Fruit fly (Drosophila melanogaster) whole organism, embryonic: ENCODE results near the gene CG2712.

ENCODE experiments used
- Ada2b ChIP-seq: fragments of 200-800 bp; sonication (Bioruptor generic); IDR thresholded peaks from 2 replicates; pipeline ENCODE4 v1.3.6; 2022; ENCODE audit warnings: missing biosample characterization, missing genetic modification characterization
- BEAF-32 ChIP-seq: fragments of 200-800 bp; sonication (Bioruptor generic); optimal IDR thresholded peaks from 3 replicates; lab custom pipeline; 2017; ENCODE audit warnings: missing biosample characterization, missing genetic modification characterization, mild to moderate bottlenecking, moderate library complexity, missing genetic modification reagents
- CG11247 ChIP-seq: fragments of 200-800 bp; sonication (Bioruptor generic); IDR thresholded peaks from 2 replicates; pipeline ENCODE4 v1.3.6; 2022; ENCODE audit warnings: missing biosample characterization, missing genetic modification characterization
- CG11398 ChIP-seq: fragments of 200-800 bp; sonication (Bioruptor generic); optimal IDR thresholded peaks from 2 replicates; lab custom pipeline; 2016; ENCODE audit warnings: missing biosample characterization, missing genetic modification characterization
- CG12236 ChIP-seq: fragments of 200-800 bp; sonication (Bioruptor generic); optimal IDR thresholded peaks from 2 replicates; lab custom pipeline; 2016; ENCODE audit warnings: missing biosample characterization, missing genetic modification characterization
- CG12299 ChIP-seq: fragments of 200-800 bp; sonication (Bioruptor generic); optimal IDR thresholded peaks from 2 replicates; lab custom pipeline; 2018; ENCODE audit warnings: missing biosample characterization, mild to moderate bottlenecking, missing genetic modification characterization
- CG12769 ChIP-seq: fragments of 200-800 bp; sonication (Bioruptor generic); optimal IDR thresholded peaks from 2 replicates; lab custom pipeline; 2019; ENCODE audit warnings: missing biosample characterization, mild to moderate bottlenecking, missing genetic modification characterization, moderate library complexity
- CG13894 ChIP-seq: fragments of 200-800 bp; sonication (Bioruptor generic); optimal IDR thresholded peaks from 3 replicates; lab custom pipeline; 2018; ENCODE audit warnings: missing biosample characterization, mild to moderate bottlenecking, missing genetic modification characterization, moderate library complexity
- CG15696 ChIP-seq: fragments of 200-800 bp; sonication (Bioruptor generic); optimal IDR thresholded peaks from 2 replicates; lab custom pipeline; 2019; ENCODE audit warnings: missing biosample characterization, mild to moderate bottlenecking, missing genetic modification characterization, moderate library complexity
- CG1603 ChIP-seq: fragments of 200-800 bp; sonication (Bioruptor generic); optimal IDR thresholded peaks from 2 replicates; lab custom pipeline; 2019; ENCODE audit warnings: missing biosample characterization, mild to moderate bottlenecking, missing genetic modification characterization, moderate library complexity
- CG17802 ChIP-seq: fragments of 200-800 bp; sonication (Bioruptor generic); optimal IDR thresholded peaks from 2 replicates; lab custom pipeline; 2018; ENCODE audit warnings: missing biosample characterization, mild to moderate bottlenecking, missing genetic modification characterization, moderate library complexity
- CG18262 ChIP-seq: fragments of 200-800 bp; optimal IDR thresholded peaks from 3 replicates; lab custom pipeline; 2019; ENCODE audit warnings: missing biosample characterization, mild to moderate bottlenecking, missing genetic modification characterization, moderate library complexity
- CG18599 ChIP-seq: fragments of 200-800 bp; sonication (Bioruptor generic); optimal IDR thresholded peaks from 3 replicates; lab custom pipeline; 2017; ENCODE audit warnings: missing biosample characterization, missing genetic modification characterization, mild to moderate bottlenecking, moderate library complexity, missing genetic modification reagents
- CG2678 ChIP-seq: fragments of 200-800 bp; sonication (Bioruptor generic); optimal IDR thresholded peaks from 3 replicates; lab custom pipeline; 2019; ENCODE audit warnings: missing biosample characterization, mild to moderate bottlenecking, missing genetic modification characterization, moderate library complexity
- CG2875 ChIP-seq: fragments of 200-800 bp; sonication (Bioruptor generic); optimal IDR thresholded peaks from 2 replicates; lab custom pipeline; 2017; ENCODE audit warnings: missing biosample characterization, mild to moderate bottlenecking, missing genetic modification characterization, missing genetic modification reagents
- CG31441 ChIP-seq: fragments of 200-800 bp; sonication (Bioruptor generic); IDR thresholded peaks from 2 replicates; pipeline ENCODE4 v1.3.6; 2022; ENCODE audit warnings: missing biosample characterization, missing genetic modification characterization
- CG3163 ChIP-seq: fragments of 200-800 bp; sonication (Bioruptor generic); optimal IDR thresholded peaks from 3 replicates; lab custom pipeline; 2016; ENCODE audit warnings: missing biosample characterization, missing genetic modification characterization
- CG32772 ChIP-seq: fragments of 200-800 bp; sonication (Bioruptor generic); IDR thresholded peaks from 2 replicates; pipeline ENCODE4 v1.3.6; 2022; ENCODE audit warnings: missing biosample characterization, missing genetic modification characterization
- CG8290 ChIP-seq, 3 experiments: fragments of 200-800 bp; sonication (Bioruptor generic); optimal IDR thresholded peaks; 2 replicates each; lab custom pipeline; 2016 to 2019; ENCODE audit warnings: missing biosample characterization in 3 of 3, missing genetic modification characterization in 3 of 3, mild to moderate bottlenecking in 2 of 3, moderate library complexity in 1 of 3
- CHES-1-like ChIP-seq: fragments of 200-800 bp; sonication (Bioruptor generic); optimal IDR thresholded peaks from 2 replicates; lab custom pipeline; 2016; ENCODE audit warnings: missing biosample characterization, missing genetic modification characterization
- D ChIP-seq, 2 experiments: fragments of 200-800 bp in 1 of 2; fragments of >200 bp in 1 of 2; sonication (Bioruptor generic) in 1 of 2; optimal IDR thresholded peaks; 2 replicates in 1 of 2; 3 replicates in 1 of 2; lab custom pipeline; 2017; ENCODE audit warnings: mild to moderate bottlenecking in 1 of 2, missing biosample characterization in 1 of 2, missing genetic modification characterization in 1 of 2, missing genetic modification reagents in 1 of 2
- Drgx ChIP-seq: fragments of 200-800 bp; sonication (Bioruptor generic); IDR thresholded peaks from 2 replicates; pipeline ENCODE4 v1.3.6; 2022; ENCODE audit warnings: missing biosample characterization, missing genetic modification characterization
- Gug ChIP-seq: fragments of 200-800 bp; sonication (Bioruptor generic); IDR thresholded peaks from 4 replicates; pipeline ENCODE4 v1.3.6; 2022; ENCODE audit warnings: missing biosample characterization, missing genetic modification characterization
- HmgD ChIP-seq: fragments of 200-800 bp; sonication (Bioruptor generic); optimal IDR thresholded peaks from 3 replicates; lab custom pipeline; 2016; ENCODE audit warnings: missing biosample characterization, missing genetic modification characterization
- Neu2 ChIP-seq: fragments of 200-800 bp; sonication (Bioruptor generic); optimal IDR thresholded peaks from 3 replicates; lab custom pipeline; 2016; ENCODE audit warnings: missing biosample characterization, missing genetic modification characterization, borderline replicate concordance
- Pdp1 ChIP-seq, 2 experiments: fragments of 200-800 bp; sonication (Bioruptor generic); optimal IDR thresholded peaks; 3 replicates each; lab custom pipeline; 2016; ENCODE audit warnings: missing biosample characterization in 2 of 2, missing genetic modification characterization in 2 of 2, mild to moderate bottlenecking in 1 of 2, moderate library complexity in 1 of 2
- Rx ChIP-seq: fragments of 200-800 bp; sonication (Bioruptor generic); IDR thresholded peaks from 2 replicates; pipeline ENCODE4 v1.3.6; 2022; ENCODE audit warnings: missing biosample characterization, missing genetic modification characterization
- Trl ChIP-seq, 3 experiments: fragments of >200 bp in 2 of 3; fragments of 200-800 bp in 1 of 3; sonication (Bioruptor generic) in 1 of 3; optimal IDR thresholded peaks; 2 replicates in 1 of 3; 3 replicates in 2 of 3; lab custom pipeline; 2016 to 2017; ENCODE audit warnings: missing biosample characterization in 1 of 3, missing genetic modification characterization in 1 of 3
- Xbp1 ChIP-seq: fragments of 200-800 bp; sonication (Bioruptor generic); optimal IDR thresholded peaks from 3 replicates; lab custom pipeline; 2016; ENCODE audit warnings: missing biosample characterization, mild to moderate bottlenecking, missing genetic modification characterization
- ac ChIP-seq: fragments of 200-800 bp; sonication (Bioruptor generic); optimal IDR thresholded peaks from 3 replicates; lab custom pipeline; 2017; ENCODE audit warnings: missing biosample characterization, mild to moderate bottlenecking, missing genetic modification characterization
- al ChIP-seq: fragments of 200-800 bp; sonication (Bioruptor generic); IDR thresholded peaks from 2 replicates; pipeline ENCODE4 v1.3.6; 2022; ENCODE audit warnings: missing biosample characterization, missing genetic modification characterization
- bab2 ChIP-seq: fragments of 200-800 bp; sonication (Bioruptor generic); optimal IDR thresholded peaks from 2 replicates; lab custom pipeline; 2016; ENCODE audit warnings: missing biosample characterization, missing genetic modification characterization
- cato ChIP-seq: fragments of 200-800 bp; sonication (Bioruptor generic); optimal IDR thresholded peaks from 2 replicates; lab custom pipeline; 2016; ENCODE audit warnings: missing biosample characterization, missing genetic modification characterization, borderline replicate concordance
- ci ChIP-seq: fragments of 200-800 bp; sonication (Bioruptor generic); IDR thresholded peaks from 3 replicates; pipeline ENCODE4 v1.3.6; 2022; ENCODE audit warnings: missing biosample characterization, missing genetic modification characterization
- crc ChIP-seq: fragments of 200-800 bp; sonication (Bioruptor generic); optimal IDR thresholded peaks from 2 replicates; lab custom pipeline; 2016; ENCODE audit warnings: missing biosample characterization, missing genetic modification characterization
- dpn ChIP-seq, 2 experiments: fragments of 200-800 bp; sonication (Bioruptor generic); optimal IDR thresholded peaks; 3 replicates each; lab custom pipeline; 2016; ENCODE audit warnings: missing biosample characterization in 2 of 2, missing genetic modification characterization in 2 of 2
- ewg ChIP-seq: fragments of 200-800 bp; sonication (Bioruptor generic); optimal IDR thresholded peaks from 3 replicates; lab custom pipeline; 2017; ENCODE audit warnings: mild to moderate bottlenecking, missing biosample characterization, missing genetic modification reagents, missing genetic modification characterization
- fd102C ChIP-seq: fragments of 200-800 bp; sonication (Bioruptor generic); optimal IDR thresholded peaks from 2 replicates; lab custom pipeline; 2018; ENCODE audit warnings: missing biosample characterization, mild to moderate bottlenecking, missing genetic modification characterization, moderate library complexity
- fru ChIP-seq: fragments of >200 bp; optimal IDR thresholded peaks from 2 replicates; lab custom pipeline; 2017
- jing ChIP-seq: fragments of 200-800 bp; sonication (Bioruptor generic); optimal IDR thresholded peaks from 2 replicates; lab custom pipeline; 2018; ENCODE audit warnings: missing biosample characterization, mild to moderate bottlenecking, missing genetic modification characterization
- lab ChIP-seq: fragments of 200-800 bp; sonication (Bioruptor generic); optimal IDR thresholded peaks from 3 replicates; lab custom pipeline; 2017; ENCODE audit warnings: missing biosample characterization, missing genetic modification characterization, mild to moderate bottlenecking, moderate library complexity, missing genetic modification reagents
- oc ChIP-seq: fragments of 200-800 bp; sonication (Bioruptor generic); optimal IDR thresholded peaks from 2 replicates; lab custom pipeline; 2018; ENCODE audit warnings: missing biosample characterization, mild to moderate bottlenecking, missing genetic modification characterization, moderate library complexity
- onecut ChIP-seq: fragments of 200-800 bp; sonication (Bioruptor generic); IDR thresholded peaks from 2 replicates; pipeline ENCODE4 v1.3.6; 2022; ENCODE audit warnings: missing biosample characterization, missing genetic modification characterization
- org-1 ChIP-seq: fragments of 200-800 bp; sonication (Bioruptor generic); optimal IDR thresholded peaks from 2 replicates; lab custom pipeline; 2017; ENCODE audit warnings: missing biosample characterization, missing genetic modification characterization
- peb ChIP-seq: fragments of 200-800 bp; sonication (Bioruptor generic); IDR thresholded peaks from 2 replicates; pipeline ENCODE4 v1.3.6; 2022; ENCODE audit warnings: missing biosample characterization, missing genetic modification characterization
- schlank ChIP-seq: fragments of 200-800 bp; sonication (Bioruptor generic); optimal IDR thresholded peaks from 2 replicates; lab custom pipeline; 2018; ENCODE audit warnings: missing biosample characterization, mild to moderate bottlenecking, missing genetic modification characterization
- sens ChIP-seq: fragments of 200-800 bp; sonication (Bioruptor generic); peaks from one replicate; lab custom pipeline; 2016; ENCODE audit warnings: missing biosample characterization, missing genetic modification characterization
- tio ChIP-seq: fragments of 200-800 bp; sonication (Bioruptor generic); optimal IDR thresholded peaks from 2 replicates; lab custom pipeline; 2017; ENCODE audit warnings: missing biosample characterization, missing genetic modification characterization, inconsistent platforms
- unc-4 ChIP-seq: fragments of 200-800 bp; sonication (Bioruptor generic); IDR thresholded peaks from 2 replicates; pipeline ENCODE4 v1.3.6; 2022; ENCODE audit warnings: missing biosample characterization, missing genetic modification characterization; ENCODE audit not compliant: partially characterized antibody
- z ChIP-seq: fragments of 200-800 bp; sonication (Bioruptor generic); IDR thresholded peaks from 3 replicates; pipeline ENCODE4 v1.3.6; 2022; ENCODE audit warnings: missing biosample characterization, missing genetic modification characterization

The CG2712 gene

dm6 chrX:2757400-2757799 lies 25.1 kb downstream of the CG2712 start (continued):
- 0 out of 2 replicates have a peak, but pooled peaks have one; percentile 29 for TF ChIP-seq CG31441 (GFP tag; lab: Robert Waterston, UW)
- TF ChIP-seq oc (tag; lab: Kevin White, UChicago): peak; percentile 14
- TF ChIP-seq ac (GFP tag; lab: Kevin White, UChicago): no peak
- no peak for TF ChIP-seq CG11398
- TF ChIP-seq CG12236 (GFP tag; lab: Kevin White, UChicago): no peak
- no peak for TF ChIP-seq Trl (optimal IDR thresholded peaks at IDR 0.05; lab: Kevin White, UChicago)
- no peak for TF ChIP-seq Trl (GFP tag; optimal IDR thresholded peaks at IDR 0.05; lab: Kevin White, UChicago)
- TF ChIP-seq schlank (tag; lab: Kevin White, UChicago): no peak
- TF ChIP-seq CG2875 (GFP tag; lab: Kevin White, UChicago): no peak
- no peak for TF ChIP-seq onecut (GFP tag; lab: Robert Waterston, UW)
- peak; percentile 49 for TF ChIP-seq CG32772 (GFP tag; lab: Robert Waterston, UW)
- TF ChIP-seq z (GFP tag; lab: Robert Waterston, UW): no peak
- TF ChIP-seq org-1 (GFP tag; lab: Kevin White, UChicago): no peak
- TF ChIP-seq CG2678 (tag; lab: Kevin White, UChicago): peak; percentile 52
- no peak for TF ChIP-seq CG8290 (GFP tag; optimal IDR thresholded peaks at IDR 0.05; lab: Kevin White, UChicago)
- TF ChIP-seq CG8290 (tag; optimal IDR thresholded peaks at IDR 0.05; lab: Kevin White, UChicago): peak in 1 of 2 experiments; percentile 44
- no peak for TF ChIP-seq crc (GFP tag; lab: Kevin White, UChicago)
- TF ChIP-seq BEAF-32: no peak
- 0 out of 3 replicates have a peak, but pooled peaks have one; percentile 41 for TF ChIP-seq ci
- peak; percentile 35 for TF ChIP-seq lab
- TF ChIP-seq CG11247: no peak
- TF ChIP-seq Ada2b (GFP tag; lab: Robert Waterston, UW): peak; percentile 29; the same call in 1 of the 2 replicates
- no peak for TF ChIP-seq bab2 (GFP tag; lab: Kevin White, UChicago)
- TF ChIP-seq dpn (GFP tag; optimal IDR thresholded peaks at IDR 0.05; lab: Kevin White, UChicago): peak in 1 of 2 experiments; percentile 6
- no peak for TF ChIP-seq peb
- peak; percentile 1 for TF ChIP-seq CG17802
- TF ChIP-seq ewg (GFP tag; lab: Kevin White, UChicago): peak; percentile 5
- no peak for TF ChIP-seq HmgD (GFP tag; lab: Kevin White, UChicago)
- TF ChIP-seq CG12769 (tag; lab: Kevin White, UChicago): peak; percentile 39
- no peak for TF ChIP-seq D (optimal IDR thresholded peaks at IDR 0.05; lab: Kevin White, UChicago)
- peak; percentile 5 for TF ChIP-seq D (GFP tag; optimal IDR thresholded peaks at IDR 0.05; lab: Kevin White, UChicago)
- TF ChIP-seq fd102C (GFP tag; lab: Kevin White, UChicago): no peak
- no peak for TF ChIP-seq jing (GFP tag; lab: Kevin White, UChicago)

- no peak for TF ChIP-seq Neu2 (GFP tag; lab: Kevin White, UChicago)
- TF ChIP-seq CG18599 (GFP tag; lab: Kevin White, UChicago): peak; percentile 41
- no peak for TF ChIP-seq Pdp1 (GFP tag; optimal IDR thresholded peaks at IDR 0.05; lab: Kevin White, UChicago)
- no peak for TF ChIP-seq Xbp1
- no peak for TF ChIP-seq CG3163 (GFP tag; lab: Kevin White, UChicago)
- no peak for TF ChIP-seq CG18262 (tag; lab: Kevin White, UChicago)
- TF ChIP-seq Gug (GFP tag; lab: Robert Waterston, UW): no peak
- no peak for TF ChIP-seq CHES-1-like (GFP tag; lab: Kevin White, UChicago)
- TF ChIP-seq Rx (GFP tag; lab: Robert Waterston, UW): peak; percentile 19; the same call in 1 of the 2 replicates
- TF ChIP-seq al (GFP tag; lab: Robert Waterston, UW): no peak
- TF ChIP-seq sens (GFP tag; lab: Kevin White, UChicago): peak; percentile 52
- no peak for TF ChIP-seq CG13894 (tag; lab: Kevin White, UChicago)
- no peak for TF ChIP-seq CG12299 (tag; lab: Kevin White, UChicago)
- TF ChIP-seq CG1603 (tag; lab: Kevin White, UChicago): peak; percentile 3
- TF ChIP-seq fru: no peak
- 0 out of 2 replicates have a peak, but pooled peaks have one; percentile 18 for TF ChIP-seq Drgx
- TF ChIP-seq CG15696 (tag; lab: Kevin White, UChicago): no peak
- no peak for TF ChIP-seq unc-4 (GFP tag; lab: Robert Waterston, UW)
- TF ChIP-seq cato (GFP tag; lab: Kevin White, UChicago): no peak
- TF ChIP-seq tio: no peak
Measured at dm6 chrX:2761198-2761597, 28.9 kb downstream of the CG2712 start.
